Fruit fly (Drosophila melanogaster) whole organism, embryonic: ENCODE results near the gene atl.

ENCODE experiments used
- Awh ChIP-seq: fragments of 200-800 bp; sonication (Bioruptor generic); IDR thresholded peaks from 2 replicates; pipeline ENCODE4, ENCODE4 v1.3.6; 2022; ENCODE audit warnings: missing biosample characterization, missing genetic modification characterization
- Bdp1 ChIP-seq: fragments of 200-800 bp; sonication (Bioruptor generic); optimal IDR thresholded peaks from 3 replicates; lab custom pipeline; 2016; ENCODE audit warnings: missing biosample characterization, missing genetic modification characterization
- CG10366 ChIP-seq: fragments of 200-800 bp; sonication (Bioruptor generic); IDR thresholded peaks from 2 replicates; pipeline ENCODE4 v1.3.6; 2022; ENCODE audit warnings: missing biosample characterization, missing genetic modification characterization
- CG11723 ChIP-seq: fragments of 200-800 bp; sonication (Bioruptor generic); optimal IDR thresholded peaks from 2 replicates; lab custom pipeline; 2017; ENCODE audit warnings: missing biosample characterization, mild to moderate bottlenecking, missing genetic modification characterization
- CG12104 ChIP-seq: fragments of 200-800 bp; sonication (Bioruptor generic); optimal IDR thresholded peaks from 3 replicates; lab custom pipeline; 2016; ENCODE audit warnings: missing biosample characterization, missing genetic modification characterization
- CG12744 ChIP-seq: fragments of 200-800 bp; sonication (Bioruptor generic); optimal IDR thresholded peaks from 2 replicates; lab custom pipeline; 2016; ENCODE audit warnings: missing biosample characterization, missing genetic modification characterization
- CG13424 ChIP-seq: fragments of 200-800 bp; sonication (Bioruptor generic); optimal IDR thresholded peaks from 2 replicates; lab custom pipeline; 2019; ENCODE audit warnings: missing biosample characterization, mild to moderate bottlenecking, missing genetic modification characterization, moderate library complexity
- CG14014 ChIP-seq: fragments of 200-800 bp; sonication (Bioruptor generic); IDR thresholded peaks from 2 replicates; pipeline ENCODE4 v1.3.6; 2022; ENCODE audit warnings: missing biosample characterization, missing genetic modification characterization
- CG1832 ChIP-seq: fragments of 200-800 bp; sonication (Bioruptor generic); optimal IDR thresholded peaks from 2 replicates; lab custom pipeline; 2017; ENCODE audit warnings: missing biosample characterization, mild to moderate bottlenecking, missing genetic modification characterization, inconsistent platforms
- CG2199 ChIP-seq: fragments of 200-800 bp; sonication (Bioruptor generic); IDR thresholded peaks from 3 replicates; pipeline ENCODE4 v1.3.6; 2022; ENCODE audit warnings: missing biosample characterization, missing genetic modification characterization
- CG2678 ChIP-seq: fragments of 200-800 bp; sonication (Bioruptor generic); optimal IDR thresholded peaks from 3 replicates; lab custom pipeline; 2019; ENCODE audit warnings: missing biosample characterization, mild to moderate bottlenecking, missing genetic modification characterization, moderate library complexity
- CG31365 ChIP-seq: fragments of 200-800 bp; sonication (Bioruptor generic); optimal IDR thresholded peaks from 2 replicates; lab custom pipeline; 2018; ENCODE audit warnings: missing biosample characterization, mild to moderate bottlenecking, missing genetic modification characterization
- CG3281 ChIP-seq: fragments of 200-800 bp; sonication (Bioruptor generic); optimal IDR thresholded peaks from 3 replicates; lab custom pipeline; 2017; ENCODE audit warnings: missing biosample characterization, mild to moderate bottlenecking, missing genetic modification characterization
- CG4730 ChIP-seq: fragments of 200-800 bp; sonication (Bioruptor generic); IDR thresholded peaks from 2 replicates; pipeline ENCODE4 v1.3.6; 2022; ENCODE audit warnings: missing biosample characterization, missing genetic modification characterization
- CG7556 ChIP-seq: fragments of 200-800 bp; sonication (Bioruptor generic); optimal IDR thresholded peaks from 2 replicates; lab custom pipeline; 2017; ENCODE audit warnings: missing biosample characterization, mild to moderate bottlenecking, missing genetic modification characterization
- CG7987 ChIP-seq: fragments of 200-800 bp; sonication (Bioruptor generic); optimal IDR thresholded peaks from 2 replicates; lab custom pipeline; 2018; ENCODE audit warnings: missing biosample characterization, mild to moderate bottlenecking, missing genetic modification characterization, moderate library complexity
- CG8281 ChIP-seq: fragments of 200-800 bp; sonication (Bioruptor generic); optimal IDR thresholded peaks from 2 replicates; lab custom pipeline; 2018; ENCODE audit warnings: missing biosample characterization, mild to moderate bottlenecking, missing genetic modification characterization, moderate library complexity
- CG8924 ChIP-seq: fragments of 200-800 bp; optimal IDR thresholded peaks from 3 replicates; lab custom pipeline; 2019; ENCODE audit warnings: missing biosample characterization, mild to moderate bottlenecking, missing genetic modification characterization, moderate library complexity
- CG9215 ChIP-seq: fragments of 200-800 bp; sonication (Bioruptor generic); IDR thresholded peaks from 2 replicates; pipeline ENCODE4 v1.3.6; 2022; ENCODE audit warnings: missing biosample characterization, missing genetic modification characterization
- Dad ChIP-seq: fragments of 200-800 bp; sonication (Bioruptor generic); optimal IDR thresholded peaks from 3 replicates; lab custom pipeline; 2016; ENCODE audit warnings: missing biosample characterization, missing genetic modification characterization
- Dip3 ChIP-seq: fragments of 200-800 bp; sonication (Bioruptor generic); optimal IDR thresholded peaks from 3 replicates; lab custom pipeline; 2016; ENCODE audit warnings: missing biosample characterization, missing genetic modification characterization
- HLH3B ChIP-seq: fragments of 200-800 bp; sonication (Bioruptor generic); IDR thresholded peaks from 2 replicates; pipeline ENCODE4 v1.3.6; 2022; ENCODE audit warnings: missing biosample characterization, missing genetic modification characterization
- Lhr ChIP-seq: fragments of 200-800 bp; sonication (Bioruptor generic); optimal IDR thresholded peaks from 3 replicates; lab custom pipeline; 2017; ENCODE audit warnings: mild to moderate bottlenecking, missing biosample characterization, missing genetic modification reagents, missing genetic modification characterization
- Med ChIP-seq: fragments of 200-800 bp; sonication (Bioruptor generic); peaks from one replicate; lab custom pipeline; 2016; ENCODE audit warnings: missing biosample characterization, missing genetic modification characterization, mild to moderate bottlenecking, inconsistent platforms, moderate library complexity
- Meics ChIP-seq: fragments of 200-800 bp; sonication (Bioruptor generic); optimal IDR thresholded peaks from 2 replicates; lab custom pipeline; 2017; ENCODE audit warnings: missing biosample characterization, mild to moderate bottlenecking, missing genetic modification characterization
- Trl ChIP-seq, 3 experiments: fragments of >200 bp in 2 of 3; fragments of 200-800 bp in 1 of 3; sonication (Bioruptor generic) in 1 of 3; optimal IDR thresholded peaks; 2 replicates in 1 of 3; 3 replicates in 2 of 3; lab custom pipeline; 2016 to 2017; ENCODE audit warnings: missing biosample characterization in 1 of 3, missing genetic modification characterization in 1 of 3
- ab ChIP-seq: fragments of 200-800 bp; sonication (Bioruptor generic); optimal IDR thresholded peaks from 2 replicates; lab custom pipeline; 2016; ENCODE audit warnings: missing biosample characterization, missing genetic modification characterization
- abd-A ChIP-seq: fragments of 200-800 bp; sonication (Bioruptor generic); optimal IDR thresholded peaks from 3 replicates; lab custom pipeline; 2019; ENCODE audit warnings: missing biosample characterization, mild to moderate bottlenecking, missing genetic modification characterization, moderate library complexity
- bowl ChIP-seq: fragments of 200-800 bp; sonication (Bioruptor generic); IDR thresholded peaks from 2 replicates; pipeline ENCODE4 v1.3.6; 2022; ENCODE audit warnings: missing biosample characterization, missing genetic modification characterization
- bsh ChIP-seq, 2 experiments: fragments of 200-800 bp; sonication (Bioruptor generic); optimal IDR thresholded peaks; 2 replicates each; lab custom pipeline; 2017 to 2018; ENCODE audit warnings: mild to moderate bottlenecking in 2 of 2, missing biosample characterization in 2 of 2, missing genetic modification characterization in 2 of 2, moderate library complexity in 1 of 2
- chif ChIP-seq, 2 experiments: fragments of 200-800 bp; sonication (Bioruptor generic); optimal IDR thresholded peaks; 3 replicates each; lab custom pipeline; 2016; ENCODE audit warnings: missing biosample characterization in 2 of 2, missing genetic modification characterization in 2 of 2
- dysf ChIP-seq: fragments of 200-800 bp; sonication (Bioruptor generic); IDR thresholded peaks from 3 replicates; pipeline ENCODE4 v1.3.6; 2022; ENCODE audit warnings: missing biosample characterization, missing genetic modification characterization
- gcm ChIP-seq: fragments of 200-800 bp; sonication (Bioruptor generic); optimal IDR thresholded peaks from 2 replicates; lab custom pipeline; 2019; ENCODE audit warnings: missing biosample characterization, mild to moderate bottlenecking, missing genetic modification characterization, moderate library complexity
- hb ChIP-seq: fragments of 200-800 bp; sonication (Bioruptor generic); IDR thresholded peaks from 3 replicates; pipeline ENCODE4 v1.3.6; 2022; ENCODE audit warnings: missing biosample characterization, missing genetic modification characterization; ENCODE audit not compliant: partially characterized antibody
- insv ChIP-seq, 2 experiments: fragments of 200-800 bp; sonication (Bioruptor generic); optimal IDR thresholded peaks; 3 replicates each; lab custom pipeline; 2016 to 2018; ENCODE audit warnings: missing biosample characterization in 2 of 2, missing genetic modification characterization in 2 of 2
- knrl ChIP-seq: fragments of 200-800 bp; sonication (Bioruptor generic); IDR thresholded peaks from 3 replicates; pipeline ENCODE4 v1.3.6; 2022; ENCODE audit warnings: missing biosample characterization, missing genetic modification characterization; ENCODE audit not compliant: partially characterized antibody
- mam ChIP-seq: fragments of 200-800 bp; sonication (Bioruptor generic); optimal IDR thresholded peaks from 3 replicates; lab custom pipeline; 2016; ENCODE audit warnings: missing biosample characterization, missing genetic modification characterization
- pho ChIP-seq: fragments of 200-800 bp; sonication (Bioruptor generic); optimal IDR thresholded peaks from 2 replicates; lab custom pipeline; 2016; ENCODE audit warnings: missing biosample characterization, missing genetic modification characterization
- sens ChIP-seq: fragments of 200-800 bp; sonication (Bioruptor generic); peaks from one replicate; lab custom pipeline; 2016; ENCODE audit warnings: missing biosample characterization, missing genetic modification characterization
- seq ChIP-seq: fragments of 200-800 bp; sonication (Bioruptor generic); IDR thresholded peaks from 2 replicates; pipeline ENCODE4 v1.3.6; 2022; ENCODE audit warnings: missing biosample characterization, missing genetic modification characterization
- sob ChIP-seq: fragments of 200-800 bp; sonication (Bioruptor generic); IDR thresholded peaks from 2 replicates; pipeline ENCODE4 v1.3.6; 2022; ENCODE audit warnings: missing biosample characterization, missing genetic modification characterization
- sqz ChIP-seq: fragments of 200-800 bp; sonication (Bioruptor generic); optimal IDR thresholded peaks from 3 replicates; lab custom pipeline; 2018; ENCODE audit warnings: missing biosample characterization, mild to moderate bottlenecking, missing genetic modification characterization
- tin ChIP-seq: fragments of 200-800 bp; sonication (Bioruptor generic); optimal IDR thresholded peaks from 3 replicates; lab custom pipeline; 2016; ENCODE audit warnings: missing biosample characterization, missing genetic modification characterization
- tio ChIP-seq: fragments of 200-800 bp; sonication (Bioruptor generic); optimal IDR thresholded peaks from 2 replicates; lab custom pipeline; 2017; ENCODE audit warnings: missing biosample characterization, missing genetic modification characterization, inconsistent platforms
- tll ChIP-seq, 2 experiments: fragments of 200-800 bp in 1 of 2; fragments of >200 bp in 1 of 2; sonication (Bioruptor generic) in 1 of 2; optimal IDR thresholded peaks; 2 replicates each; lab custom pipeline; 2017 to 2019; ENCODE audit warnings: missing biosample characterization in 2 of 2, missing genetic modification characterization in 2 of 2, mild to moderate bottlenecking in 1 of 2, moderate library complexity in 1 of 2
- zfh2 ChIP-seq: fragments of 200-800 bp; sonication (Bioruptor generic); optimal IDR thresholded peaks from 2 replicates; lab custom pipeline; 2016; ENCODE audit warnings: missing biosample characterization, missing genetic modification characterization

Gene atl

DNA sequence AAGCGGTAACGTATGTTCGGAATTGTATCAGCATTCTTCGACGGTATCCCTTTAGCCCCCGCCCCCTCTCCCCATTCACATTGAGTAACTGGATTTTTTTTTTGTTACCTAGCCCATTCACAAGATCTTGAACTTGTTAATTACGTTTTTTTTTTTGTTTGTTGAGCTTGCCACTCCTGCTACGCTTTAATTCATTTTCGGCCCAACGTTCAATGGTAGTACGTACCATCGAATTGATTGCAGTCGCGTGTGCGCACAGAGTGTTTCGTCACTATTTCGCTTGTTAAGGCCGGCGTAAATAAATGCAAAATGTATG, 10.8 kb upstream of the atl start:
- TF ChIP-seq sqz (GFP tag; lab: Kevin White, UChicago) (peak; percentile 70), hb (GFP tag; lab: Robert Waterston, UW) (no peak), Meics (GFP tag; lab: Kevin White, UChicago) (peak; percentile 55)

DNA sequence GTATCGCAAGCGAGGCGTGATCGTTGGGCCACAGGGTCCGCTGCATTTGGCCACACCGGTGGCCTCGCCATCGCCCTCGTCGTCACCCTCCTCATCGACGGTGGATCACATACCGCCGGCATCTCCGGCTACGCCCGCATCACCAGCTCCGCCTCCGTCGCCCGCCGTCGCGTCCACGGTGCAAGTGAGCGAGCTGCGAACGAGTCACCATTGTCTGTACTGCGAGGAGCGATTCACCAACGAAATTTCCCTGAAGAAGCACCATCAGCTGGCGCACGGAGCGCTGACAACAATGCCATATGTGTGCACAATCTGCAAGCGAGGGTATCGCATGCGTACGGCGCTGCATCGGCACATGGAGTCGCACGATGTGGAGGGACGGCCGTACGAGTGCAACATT, 4.9 kb upstream of the atl start:
- TF ChIP-seq tio (no peak), CG1832 (GFP tag; lab: Kevin White, UChicago) (peak; percentile 4), seq (GFP tag; lab: Robert Waterston, UW) (0 out of 2 replicates have a peak, but pooled peaks have one; percentile 10), abd-A (tag; lab: Kevin White, UChicago) (no peak), ab (GFP tag; lab: Kevin White, UChicago) (no peak), Lhr (GFP tag; lab: Kevin White, UChicago) (no peak), tll (GFP tag; optimal IDR thresholded peaks at IDR 0.05; lab: Kevin White, UChicago) (no peak), knrl (GFP tag; lab: Robert Waterston, UW) (0 out of 3 replicates have a peak, but pooled peaks have one; percentile 15), CG2199 (peak; percentile 44; the same call in 1 of the 3 replicates), sens (GFP tag; lab: Kevin White, UChicago) (peak; percentile 33), Med (GFP tag; lab: Kevin White, UChicago) (peak; percentile 53), HLH3B (0 out of 2 replicates have a peak, but pooled peaks have one; percentile 4), gcm (GFP tag; lab: Kevin White, UChicago) (peak; percentile 75)

DNA sequence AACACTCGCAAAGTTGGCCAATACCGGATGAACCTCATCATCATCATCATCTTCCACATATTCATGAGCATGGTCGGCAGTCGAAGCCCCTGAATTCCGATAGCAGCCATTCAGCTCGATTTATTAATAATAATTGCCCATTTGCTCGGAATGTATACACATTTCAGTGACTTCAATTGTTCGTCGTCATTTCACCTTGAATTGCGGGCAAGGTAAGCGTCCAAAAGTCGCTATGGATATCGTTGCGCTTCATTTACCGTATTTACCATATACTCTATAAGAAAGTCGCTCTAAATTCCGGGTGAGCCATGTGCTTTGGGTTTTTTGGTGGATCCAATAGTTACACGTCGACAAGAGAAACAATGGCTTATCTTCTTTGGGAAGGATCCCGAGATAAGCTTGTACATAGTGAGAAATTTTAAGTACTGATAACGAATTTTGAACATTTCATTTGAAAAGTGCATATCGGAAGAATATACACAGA, 574 bp downstream of the atl start:
- TF ChIP-seq CG8924, result peak; percentile 24
- TF ChIP-seq Awh (GFP tag; lab: Robert Waterston, UW), result no peak
- TF ChIP-seq CG4730 (GFP tag; lab: Robert Waterston, UW), result peak; percentile 29; the same call in 1 of the 2 replicates
- TF ChIP-seq CG12744 (GFP tag; lab: Kevin White, UChicago), result peak; percentile 3
- peak; percentile 22; the same call in 1 of the 2 replicates for TF ChIP-seq CG10366
- TF ChIP-seq CG3281, result peak; percentile 42
- no peak for TF ChIP-seq CG2678 (tag; lab: Kevin White, UChicago)
- TF ChIP-seq bsh (GFP tag; optimal IDR thresholded peaks at IDR 0.05; lab: Kevin White, UChicago), result peak in 1 of 2 experiments; percentile 28
- TF ChIP-seq CG2199, result 0 out of 3 replicates have a peak, but pooled peaks have one; percentile 48
- TF ChIP-seq CG13424 (tag; lab: Kevin White, UChicago), result peak; percentile 54
- peak; percentile 4 for TF ChIP-seq Dip3
- TF ChIP-seq CG7556, result peak; percentile 2
- TF ChIP-seq bowl (GFP tag; lab: Robert Waterston, UW), result 0 out of 2 replicates have a peak, but pooled peaks have one; percentile 19
- TF ChIP-seq Bdp1 (GFP tag; lab: Kevin White, UChicago), result peak; percentile 3
- TF ChIP-seq Dad, result no peak
- peak; percentile 27 for TF ChIP-seq CG11723 (GFP tag; lab: Kevin White, UChicago)
- peak; percentile 18 for TF ChIP-seq pho (GFP tag; lab: Kevin White, UChicago)
- 0 out of 2 replicates have a peak, but pooled peaks have one; percentile 8 for TF ChIP-seq sob
- no peak for TF ChIP-seq Trl (optimal IDR thresholded peaks at IDR 0.05; lab: Kevin White, UChicago)
- TF ChIP-seq Trl (GFP tag; optimal IDR thresholded peaks at IDR 0.05; lab: Kevin White, UChicago), result no peak
- peak; percentile 46 for TF ChIP-seq zfh2 (GFP tag; lab: Kevin White, UChicago)
- TF ChIP-seq CG31365, result no peak
- TF ChIP-seq CG7987 (GFP tag; lab: Kevin White, UChicago), result peak; percentile 12
- peak in 1 of 2 experiments; percentile 12 for TF ChIP-seq chif (GFP tag; optimal IDR thresholded peaks at IDR 0.05; lab: Kevin White, UChicago)
- TF ChIP-seq CG12104 (GFP tag; lab: Kevin White, UChicago), result peak; percentile 22
- peak; percentile 5 for TF ChIP-seq CG8281 (tag; lab: Kevin White, UChicago)
- peak; percentile 15 for TF ChIP-seq tin (GFP tag; lab: Kevin White, UChicago)
- peak; percentile 23 for TF ChIP-seq mam (GFP tag; lab: Kevin White, UChicago)
- no peak for TF ChIP-seq insv (GFP tag; optimal IDR thresholded peaks at IDR 0.05; lab: Kevin White, UChicago)
- peak; percentile 53; the same call in 1 of the 2 replicates for TF ChIP-seq CG14014 (GFP tag; lab: Robert Waterston, UW)
- TF ChIP-seq dysf (GFP tag; lab: Robert Waterston, UW), result peak; percentile 47; the same call in 1 of the 3 replicates
- no peak for TF ChIP-seq CG9215 (GFP tag; lab: Robert Waterston, UW)
